Fruit fly (Drosophila melanogaster) whole organism: ENCODE results near the gene Piezo.

Source experiments
- Dll ChIP-seq: fragments of >200 bp; optimal IDR thresholded peaks from 2 replicates; lab custom pipeline; 2017
- usp ChIP-seq: fragments of >200 bp; optimal IDR thresholded peaks from 2 replicates; lab custom pipeline; 2017; ENCODE audit warnings: missing biosample characterization, missing genetic modification characterization, mixed read lengths

dm6 chr2L:8211070-8211469 lies 48.2 kb downstream of the Piezo start, which contains the start of gene Ssb-c31a:
- TF ChIP-seq Dll (lab: Kevin White, UChicago) (no peak), usp (GFP tag; lab: Kevin White, UChicago) (no peak)
